Fruit fly (Drosophila melanogaster) whole organism, prepupa: Measurements from ENCODE around the gene if.

Source experiments
- CG6276 ChIP-seq: fragments of 200-800 bp; sonication (Bioruptor generic); optimal IDR thresholded peaks from 2 replicates; lab custom pipeline; 2017; ENCODE audit warnings: missing biosample characterization, mild to moderate bottlenecking, missing genetic modification characterization
- Hr4 ChIP-seq: fragments of 200-800 bp; sonication (Bioruptor generic); optimal IDR thresholded peaks from 3 replicates; lab custom pipeline; 2016; ENCODE audit warnings: missing biosample characterization, missing genetic modification characterization
- Sox15 ChIP-seq: fragments of 200-800 bp; sonication (Bioruptor generic); optimal IDR thresholded peaks from 3 replicates; lab custom pipeline; 2016; ENCODE audit warnings: missing biosample characterization, missing genetic modification characterization
- achi ChIP-seq: fragments of 200-800 bp; sonication (Bioruptor generic); optimal IDR thresholded peaks from 3 replicates; lab custom pipeline; 2016; ENCODE audit warnings: missing biosample characterization, missing genetic modification characterization
- fkh ChIP-seq: fragments of 200-800 bp; sonication (Bioruptor generic); optimal IDR thresholded peaks from 3 replicates; lab custom pipeline; 2017; ENCODE audit warnings: missing biosample characterization, mild to moderate bottlenecking, missing genetic modification characterization, moderate library complexity
- salr ChIP-seq, 2 experiments: fragments of 200-800 bp; sonication (Bioruptor generic); optimal IDR thresholded peaks; 3 replicates each; lab custom pipeline; 2016 to 2018; ENCODE audit warnings: missing biosample characterization in 2 of 2, missing genetic modification characterization in 2 of 2, mild to moderate bottlenecking in 1 of 2
- svp ChIP-seq: fragments of 200-800 bp; sonication (Bioruptor generic); peaks from one replicate; lab custom pipeline; 2016; ENCODE audit warnings: missing biosample characterization, missing genetic modification characterization

DNA sequence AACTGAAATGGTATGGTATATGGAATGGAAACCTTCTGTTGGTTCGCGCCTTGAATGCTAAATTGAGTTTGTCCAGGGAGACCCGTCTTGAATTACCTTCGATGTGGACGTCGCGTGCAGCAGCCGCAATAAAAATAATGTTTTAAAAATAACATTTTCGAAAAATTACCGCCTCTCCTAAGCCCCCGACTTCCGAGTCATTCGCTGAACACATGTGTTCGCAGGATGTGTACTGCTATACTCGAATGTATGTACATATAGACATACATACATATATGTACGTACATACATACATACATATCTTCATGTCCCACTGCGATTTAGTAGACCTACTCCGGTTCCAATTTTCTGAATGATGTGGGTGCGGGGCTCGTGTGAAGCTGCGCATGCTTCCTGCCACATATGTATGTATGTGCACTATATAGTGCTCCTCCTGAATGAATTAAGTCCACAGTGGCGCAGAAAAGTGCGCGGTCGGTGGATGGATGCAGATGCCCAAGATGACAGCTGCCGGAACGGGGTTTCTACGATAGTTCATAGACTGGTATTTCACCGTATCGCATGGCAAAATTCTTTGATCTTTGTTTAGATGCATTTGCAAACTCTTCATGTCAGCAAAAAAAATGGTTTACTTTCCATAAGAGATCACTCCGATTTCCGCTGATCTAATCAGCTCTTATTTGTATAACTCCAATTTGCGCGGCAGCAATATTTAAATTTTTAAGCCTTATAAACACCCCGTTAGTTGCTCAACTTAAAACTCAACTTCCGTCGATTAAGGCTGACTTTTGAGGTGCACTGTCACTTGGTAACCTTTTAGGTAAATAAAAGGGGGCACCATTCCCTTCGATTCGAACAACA lies 8.8 kb downstream of the if start:
- no peak for TF ChIP-seq achi (GFP tag; lab: Kevin White, UChicago)
- TF ChIP-seq Hr4 (GFP tag; lab: Kevin White, UChicago): no peak
- no peak for TF ChIP-seq fkh (GFP tag; lab: Kevin White, UChicago)
- no peak for TF ChIP-seq svp (GFP tag; lab: Kevin White, UChicago)
- no peak for TF ChIP-seq CG6276 (GFP tag; lab: Kevin White, UChicago)
- no peak for TF ChIP-seq Sox15 (GFP tag; lab: Kevin White, UChicago)
- no peak for TF ChIP-seq salr (GFP tag; optimal IDR thresholded peaks at IDR 0.05; lab: Kevin White, UChicago)
